Fruit fly (Drosophila melanogaster) ovary, adult (tissue): ENCODE results near the gene CG4892.

Source experiments
- CG17801 ChIP-seq: fragments of 200-800 bp; optimal IDR thresholded peaks from 2 replicates; lab custom pipeline; 2019; ENCODE audit warnings: missing biosample characterization, mild to moderate bottlenecking, missing genetic modification characterization, moderate library complexity; ENCODE audit not compliant: partially characterized antibody

Gene CG4892

DNA sequence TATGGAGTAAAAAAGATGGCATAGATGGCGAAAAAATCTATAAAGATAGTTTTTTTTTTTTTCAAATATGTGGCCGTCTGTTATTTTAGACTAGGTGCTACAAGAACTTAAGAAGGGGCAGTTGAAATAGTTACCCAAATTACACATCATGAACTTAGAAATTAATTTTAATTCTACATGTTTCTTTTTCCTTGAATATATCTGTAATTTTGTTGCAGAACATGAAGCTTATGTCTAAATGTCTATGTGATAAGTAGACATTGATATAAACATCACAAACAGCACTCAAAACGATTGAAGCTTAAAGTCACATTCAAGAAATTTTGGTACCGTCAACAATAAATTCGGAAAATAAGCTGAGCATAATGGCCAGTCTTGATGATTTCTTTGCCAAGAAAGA is at the start of gene CG4892:
TSS of gene CG4892 (plus strand) at position 301 of the 400 bp plus-strand sequence.
- no peak for TF ChIP-seq CG17801

DNA sequence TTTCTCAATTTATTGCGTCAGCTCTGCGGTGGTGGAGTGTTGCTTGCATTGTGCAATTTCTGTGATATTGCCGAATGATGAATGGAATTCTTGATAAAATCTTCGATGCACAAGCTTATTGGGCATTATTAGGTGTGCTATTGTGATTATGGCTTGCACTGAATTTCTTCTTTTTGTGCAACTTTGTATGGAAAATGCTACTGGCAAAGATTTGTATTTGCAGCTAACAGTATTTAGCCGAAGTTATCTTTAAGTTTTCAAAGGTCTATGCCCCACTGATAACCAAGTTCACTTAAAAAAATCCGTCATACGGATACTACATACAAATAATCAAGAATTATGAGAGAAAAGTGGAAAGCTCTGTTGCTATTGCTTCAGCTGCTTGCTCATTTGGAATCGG is 38.6 kb upstream of the CG4892 start, which contains the start of gene CG4891:
TSS of gene CG4891 (plus strand) at position 301 of the 400 bp plus-strand sequence.
- no peak for TF ChIP-seq CG17801

DNA sequence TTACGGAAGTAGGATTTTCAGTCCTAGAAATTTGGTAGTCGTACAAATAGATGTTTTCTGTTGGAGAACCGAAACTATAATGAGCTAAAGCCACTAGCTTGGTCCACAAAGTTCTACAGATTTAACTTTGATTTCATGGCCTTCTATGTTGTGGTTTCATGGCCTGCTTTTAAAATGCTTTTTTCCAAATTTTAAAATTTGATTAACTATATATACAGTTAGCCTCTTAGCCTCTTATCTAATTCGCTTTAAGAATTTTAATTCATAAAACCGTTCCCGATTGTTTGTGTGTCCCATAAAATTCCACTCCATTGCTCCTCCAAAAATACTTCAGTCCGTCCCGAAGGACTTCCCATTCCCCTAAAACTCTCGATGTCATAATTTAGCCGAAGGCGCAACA is 1.9 kb downstream of the CG4892 start, which contains the start of gene CG34168:
TSS of gene CG34168 (minus strand) at position 101 of the 400 bp plus-strand sequence.
- TF ChIP-seq CG17801 = no peak

DNA sequence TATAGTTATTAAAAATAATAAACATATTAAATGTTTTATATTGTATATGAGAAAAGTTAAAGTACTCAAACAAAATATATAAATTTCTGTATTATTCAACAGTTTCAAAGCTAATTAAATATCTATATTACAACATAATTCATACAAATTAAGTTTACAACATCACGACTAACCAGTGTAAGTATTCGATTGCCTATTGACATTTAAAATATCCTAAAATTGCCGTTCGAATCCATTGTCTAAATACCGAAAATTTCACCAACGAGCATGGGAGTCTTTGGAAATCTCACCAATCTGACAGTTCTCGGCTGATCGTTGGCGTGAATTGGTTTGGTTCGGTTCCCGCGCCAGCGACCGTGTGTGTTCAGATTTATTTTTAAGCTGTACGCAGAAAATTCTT is 32.2 kb downstream of the CG4892 start, which contains the start of gene Ca-alpha1D:
TSS of gene Ca-alpha1D (plus strand) at position 301 of the 400 bp plus-strand sequence.
- no peak for TF ChIP-seq CG17801
